Fruit fly (Drosophila melanogaster): ENCODE measurements around the gene Ice2.

Gene Ice2

dm6 chr3R:21092829-21093228 lies 37.2 kb upstream of the Ice2 start:
- peak; percentile 44 for TF ChIP-seq CG32006 (GFP tag; optimal IDR thresholded peaks at IDR 0.05)
- 0 out of 2 replicates have a peak, but pooled peaks have one; percentile 32 for TF ChIP-seq CG15336 (GFP tag; IDR thresholded peaks at IDR 0.05)
- peak; percentile 10 for TF ChIP-seq Eip75B (GFP tag; optimal IDR thresholded peaks at IDR 0.05)
- no peak for TF ChIP-seq Sox15 (GFP tag; optimal IDR thresholded peaks at IDR 0.05)
- TF ChIP-seq Hr4 (GFP tag; optimal IDR thresholded peaks at IDR 0.05), result peak; percentile 32
- TF ChIP-seq cyc (GFP tag; optimal IDR thresholded peaks at IDR 0.05), result no peak
- TF ChIP-seq CG8119 (GFP tag; IDR thresholded peaks at IDR 0.05), result peak; percentile 24; the same call in 1 of the 3 replicates
- peak; percentile 9 for TF ChIP-seq Hr39 (GFP tag; optimal IDR thresholded peaks at IDR 0.05)

dm6 chr3R:21094292-21094691 lies 35.7 kb upstream of the Ice2 start:
- no peak for TF ChIP-seq Eip75B (GFP tag; optimal IDR thresholded peaks at IDR 0.05)
- TF ChIP-seq Blimp-1 (GFP tag; optimal IDR thresholded peaks at IDR 0.05), result peak; percentile 92

dm6 chr3R:21096532-21097143 lies 33.4 kb upstream of the Ice2 start:
- no peak for TF ChIP-seq achi (GFP tag; optimal IDR thresholded peaks at IDR 0.05)
- no peak for TF ChIP-seq Ets21C (GFP tag; optimal IDR thresholded peaks at IDR 0.05)
- TF ChIP-seq Blimp-1 (GFP tag; optimal IDR thresholded peaks at IDR 0.05), result peak; percentile 28
- TF ChIP-seq ss (GFP tag; optimal IDR thresholded peaks at IDR 0.05), result peak in 1 of 2 experiments; percentile 28
- TF ChIP-seq cyc (GFP tag; optimal IDR thresholded peaks at IDR 0.05), result no peak
- peak; percentile 29 for TF ChIP-seq CG6854 (GFP tag; optimal IDR thresholded peaks at IDR 0.05)
- no peak for TF ChIP-seq CG8632 (GFP tag; optimal IDR thresholded peaks at IDR 0.05)
- TF ChIP-seq CG15336 (GFP tag; IDR thresholded peaks at IDR 0.05), result peak; percentile 39; the same call in 1 of the 2 replicates
- peak; percentile 2 for TF ChIP-seq Eip78C (GFP tag)
- TF ChIP-seq fkh (GFP tag; optimal IDR thresholded peaks at IDR 0.05), result no peak
- no peak for TF ChIP-seq svp (GFP tag)
- TF ChIP-seq Smox (GFP tag; optimal IDR thresholded peaks at IDR 0.05), result no peak
- no peak for TF ChIP-seq Eip75B (GFP tag; optimal IDR thresholded peaks at IDR 0.05)

dm6 chr3R:21097160-21097559 lies 32.9 kb upstream of the Ice2 start:
- no peak for TF ChIP-seq topi (GFP tag; optimal IDR thresholded peaks at IDR 0.05)
- TF ChIP-seq CG6808 (GFP tag; optimal IDR thresholded peaks at IDR 0.05), result no peak
- no peak for TF ChIP-seq lz (GFP tag; optimal IDR thresholded peaks at IDR 0.05)
- TF ChIP-seq cyc (GFP tag; optimal IDR thresholded peaks at IDR 0.05), result no peak
- no peak for TF ChIP-seq CG8319 (GFP tag; optimal IDR thresholded peaks at IDR 0.05)
- TF ChIP-seq fd59A (GFP tag; optimal IDR thresholded peaks at IDR 0.05), result no peak
- no peak for TF ChIP-seq OdsH (GFP tag; optimal IDR thresholded peaks at IDR 0.05)
- TF ChIP-seq CG31627 (GFP tag; optimal IDR thresholded peaks at IDR 0.05), result no peak
- TF ChIP-seq fkh (GFP tag; optimal IDR thresholded peaks at IDR 0.05), result no peak
- TF ChIP-seq Hr39 (GFP tag; optimal IDR thresholded peaks at IDR 0.05), result no peak
- no peak for TF ChIP-seq net (GFP tag; optimal IDR thresholded peaks at IDR 0.05)
- no peak for TF ChIP-seq CG10669 (GFP tag; optimal IDR thresholded peaks at IDR 0.05)

dm6 chr3R:21097631-21098117 lies 32.3 kb upstream of the Ice2 start, which contains the start of gene RhoGAP93B:
RhoGAP93B (minus strand) TSS chr3R:21097827.
- TF ChIP-seq Sox14 (GFP tag; optimal IDR thresholded peaks at IDR 0.05), result peak; percentile 88
- TF ChIP-seq salr (GFP tag; optimal IDR thresholded peaks at IDR 0.05), result peak; percentile 49 to 56
- TF ChIP-seq ss (GFP tag; optimal IDR thresholded peaks at IDR 0.05), result peak in 1 of 2 experiments; percentile 71
- TF ChIP-seq CG6792 (GFP tag; optimal IDR thresholded peaks at IDR 0.05), result peak; percentile 50
- TF ChIP-seq CG11762 (GFP tag; optimal IDR thresholded peaks at IDR 0.05; ENCODE audit: insufficient read depth), result no peak
- TF ChIP-seq Blimp-1 (GFP tag; optimal IDR thresholded peaks at IDR 0.05), result no peak
- TF ChIP-seq topi (GFP tag; optimal IDR thresholded peaks at IDR 0.05), result peak; percentile 89
- TF ChIP-seq Hr38 (GFP tag; optimal IDR thresholded peaks at IDR 0.05), result no peak
- TF ChIP-seq Ets96B (tag; optimal IDR thresholded peaks at IDR 0.05), result peak; percentile 82
- peak; percentile 30 for TF ChIP-seq Sox15 (GFP tag; optimal IDR thresholded peaks at IDR 0.05)
- TF ChIP-seq CG6276 (GFP tag; optimal IDR thresholded peaks at IDR 0.05), result no peak
- peak; percentile 78 for TF ChIP-seq CG6808 (GFP tag; optimal IDR thresholded peaks at IDR 0.05)
- no peak for TF ChIP-seq Smox (GFP tag; optimal IDR thresholded peaks at IDR 0.05)
- peak; percentile 84 for TF ChIP-seq CG32006 (GFP tag; optimal IDR thresholded peaks at IDR 0.05)
- TF ChIP-seq CG8632 (GFP tag; optimal IDR thresholded peaks at IDR 0.05), result peak; percentile 54
- peak; percentile 88 for TF ChIP-seq eg (GFP tag; IDR thresholded peaks at IDR 0.05)
- TF ChIP-seq Eip75B (GFP tag; optimal IDR thresholded peaks at IDR 0.05), result no peak
- peak; percentile 58 for TF ChIP-seq CG16779 (tag; optimal IDR thresholded peaks at IDR 0.05)
- peak; percentile 53 for TF ChIP-seq CG8319 (GFP tag; optimal IDR thresholded peaks at IDR 0.05)
- peak; percentile 71 for TF ChIP-seq CG7368 (GFP tag; optimal IDR thresholded peaks at IDR 0.05)
- TF ChIP-seq CG11294 (GFP tag; IDR thresholded peaks at IDR 0.05), result peak; percentile 58; the same call in 1 of the 2 replicates
- TF ChIP-seq CG6854 (GFP tag; optimal IDR thresholded peaks at IDR 0.05), result peak; percentile 34
- no peak for TF ChIP-seq spab (GFP tag; optimal IDR thresholded peaks at IDR 0.05)
- peak; percentile 69 for TF ChIP-seq Ets21C (GFP tag; optimal IDR thresholded peaks at IDR 0.05)
- peak; percentile 87 for TF ChIP-seq CG3032 (tag; optimal IDR thresholded peaks at IDR 0.05)
- peak; percentile 93 for TF ChIP-seq CG6163 (GFP tag; IDR thresholded peaks at IDR 0.05)
